Fruit fly (Drosophila melanogaster) whole organism, embryonic: ENCODE results near the gene CG11905.
A peak's percentile ranks its signal among the peaks of the same experiment; 100 is the strongest.

Source experiments
- Antp ChIP-seq: fragments of 200-800 bp; sonication (Bioruptor generic); optimal IDR thresholded peaks from 3 replicates; lab custom pipeline; 2016; ENCODE audit warnings: missing biosample characterization, missing genetic modification characterization
- BEAF-32 ChIP-seq: fragments of 200-800 bp; sonication (Bioruptor generic); optimal IDR thresholded peaks from 3 replicates; lab custom pipeline; 2017; ENCODE audit warnings: missing biosample characterization, missing genetic modification characterization, mild to moderate bottlenecking, moderate library complexity, missing genetic modification reagents
- Bteb2 ChIP-seq: fragments of 200-800 bp; sonication (Bioruptor generic); optimal IDR thresholded peaks from 2 replicates; lab custom pipeline; 2016; ENCODE audit warnings: missing biosample characterization, missing genetic modification characterization
- CG10959 ChIP-seq: fragments of 200-800 bp; sonication (Bioruptor generic); IDR thresholded peaks from 2 replicates; pipeline ENCODE4 v1.3.6; 2022; ENCODE audit warnings: missing biosample characterization, missing genetic modification characterization
- CG10979 ChIP-seq: fragments of 200-800 bp; sonication (Bioruptor generic); optimal IDR thresholded peaks from 2 replicates; lab custom pipeline; 2018; ENCODE audit warnings: missing biosample characterization, mild to moderate bottlenecking, missing genetic modification characterization, moderate library complexity
- CG14441 ChIP-seq: fragments of 200-800 bp; sonication (Bioruptor generic); IDR thresholded peaks from 2 replicates; pipeline ENCODE4 v1.3.6; 2022; ENCODE audit warnings: missing biosample characterization, missing genetic modification characterization
- CG15011 ChIP-seq: fragments of 200-800 bp; sonication (Bioruptor generic); optimal IDR thresholded peaks from 3 replicates; lab custom pipeline; 2018; ENCODE audit warnings: missing biosample characterization, mild to moderate bottlenecking, missing genetic modification characterization
- CG16779 ChIP-seq: fragments of 200-800 bp; sonication (Bioruptor generic); IDR thresholded peaks from 2 replicates; pipeline ENCODE4 v1.3.6; 2022; ENCODE audit warnings: missing biosample characterization, missing genetic modification characterization
- CG17328 ChIP-seq: fragments of 200-800 bp; sonication (Bioruptor generic); IDR thresholded peaks from 2 replicates; pipeline ENCODE4 v1.3.6; 2022; ENCODE audit warnings: missing biosample characterization, missing genetic modification characterization
- CG1832 ChIP-seq: fragments of 200-800 bp; sonication (Bioruptor generic); optimal IDR thresholded peaks from 2 replicates; lab custom pipeline; 2017; ENCODE audit warnings: missing biosample characterization, mild to moderate bottlenecking, missing genetic modification characterization, inconsistent platforms
- CG2129 ChIP-seq: fragments of 200-800 bp; sonication (Bioruptor generic); IDR thresholded peaks from 2 replicates; pipeline ENCODE4 v1.3.6; 2022; ENCODE audit warnings: missing biosample characterization, missing genetic modification characterization; ENCODE audit not compliant: partially characterized antibody
- CG2202 ChIP-seq: fragments of 200-800 bp; sonication (Bioruptor generic); optimal IDR thresholded peaks from 2 replicates; lab custom pipeline; 2018; ENCODE audit warnings: missing biosample characterization, mild to moderate bottlenecking, missing genetic modification characterization
- CG31224 ChIP-seq: fragments of 200-800 bp; sonication (Bioruptor generic); IDR thresholded peaks from 2 replicates; pipeline ENCODE4 v1.3.6; 2022; ENCODE audit warnings: missing biosample characterization, missing genetic modification characterization
- CG3163 ChIP-seq: fragments of 200-800 bp; sonication (Bioruptor generic); optimal IDR thresholded peaks from 3 replicates; lab custom pipeline; 2016; ENCODE audit warnings: missing biosample characterization, missing genetic modification characterization
- CG32532 ChIP-seq: fragments of 200-800 bp; sonication (Bioruptor generic); IDR thresholded peaks from 2 replicates; pipeline ENCODE4 v1.3.6; 2022; ENCODE audit warnings: missing biosample characterization, missing genetic modification characterization
- CG3281 ChIP-seq: fragments of 200-800 bp; sonication (Bioruptor generic); optimal IDR thresholded peaks from 3 replicates; lab custom pipeline; 2017; ENCODE audit warnings: missing biosample characterization, mild to moderate bottlenecking, missing genetic modification characterization
- CG34422 ChIP-seq: fragments of 200-800 bp; sonication (Bioruptor generic); IDR thresholded peaks from 3 replicates; pipeline ENCODE4 v1.3.6; 2022; ENCODE audit warnings: missing biosample characterization, missing genetic modification characterization
- CG4282 ChIP-seq: fragments of 200-800 bp; sonication (Bioruptor generic); optimal IDR thresholded peaks from 2 replicates; lab custom pipeline; 2016; ENCODE audit warnings: missing biosample characterization, missing genetic modification characterization
- CG4424 ChIP-seq: fragments of 200-800 bp; sonication (Bioruptor generic); optimal IDR thresholded peaks from 3 replicates; lab custom pipeline; 2016; ENCODE audit warnings: missing biosample characterization, missing genetic modification characterization
- CG5180 ChIP-seq: fragments of 200-800 bp; sonication (Bioruptor generic); optimal IDR thresholded peaks from 3 replicates; lab custom pipeline; 2017; ENCODE audit warnings: missing biosample characterization, missing genetic modification characterization, mild to moderate bottlenecking, moderate library complexity, missing genetic modification reagents
- CG6791 ChIP-seq: fragments of 200-800 bp; sonication (Bioruptor generic); IDR thresholded peaks from 3 replicates; pipeline ENCODE4 v1.3.6; 2022; ENCODE audit warnings: missing biosample characterization, missing genetic modification characterization; ENCODE audit not compliant: partially characterized antibody
- CG7357 ChIP-seq: fragments of 200-800 bp; sonication (Bioruptor generic); IDR thresholded peaks from 3 replicates; pipeline ENCODE4 v1.3.6; 2022; ENCODE audit warnings: missing biosample characterization, missing genetic modification characterization
- CG7372 ChIP-seq: fragments of 200-800 bp; sonication (Bioruptor generic); IDR thresholded peaks from 2 replicates; pipeline ENCODE4 v1.3.6; 2022; ENCODE audit warnings: missing biosample characterization, missing genetic modification characterization
- CG7928 ChIP-seq: fragments of 200-800 bp; sonication (Bioruptor generic); optimal IDR thresholded peaks from 2 replicates; lab custom pipeline; 2017; ENCODE audit warnings: missing biosample characterization, mild to moderate bottlenecking, missing genetic modification characterization
- CG9727 ChIP-seq: fragments of 200-800 bp; sonication (Bioruptor generic); optimal IDR thresholded peaks from 3 replicates; lab custom pipeline; 2017; ENCODE audit warnings: missing biosample characterization, mild to moderate bottlenecking, missing genetic modification characterization
- D ChIP-seq, 2 experiments: fragments of 200-800 bp in 1 of 2; fragments of >200 bp in 1 of 2; sonication (Bioruptor generic) in 1 of 2; optimal IDR thresholded peaks; 2 replicates in 1 of 2; 3 replicates in 1 of 2; lab custom pipeline; 2017; ENCODE audit warnings: mild to moderate bottlenecking in 1 of 2, missing biosample characterization in 1 of 2, missing genetic modification characterization in 1 of 2, missing genetic modification reagents in 1 of 2
- Dbx ChIP-seq: fragments of 200-800 bp; sonication (Bioruptor generic); IDR thresholded peaks from 3 replicates; pipeline ENCODE4 v1.3.6; 2022; ENCODE audit warnings: missing biosample characterization, missing genetic modification characterization
- Dfd ChIP-seq, 2 experiments: fragments of >200 bp; optimal IDR thresholded peaks; 2 replicates each; lab custom pipeline; 2017; ENCODE audit warnings: missing biosample characterization in 2 of 2, missing genetic modification characterization in 2 of 2
- Dip3 ChIP-seq: fragments of 200-800 bp; sonication (Bioruptor generic); optimal IDR thresholded peaks from 3 replicates; lab custom pipeline; 2016; ENCODE audit warnings: missing biosample characterization, missing genetic modification characterization
- Dp ChIP-seq: fragments of 200-800 bp; sonication (Bioruptor generic); optimal IDR thresholded peaks from 2 replicates; lab custom pipeline; 2018; ENCODE audit warnings: missing biosample characterization, mild to moderate bottlenecking, missing genetic modification characterization, moderate library complexity
- HLH4C ChIP-seq: fragments of 200-800 bp; sonication (Bioruptor generic); IDR thresholded peaks from 3 replicates; pipeline ENCODE4 v1.3.6; 2022; ENCODE audit warnings: missing biosample characterization, missing genetic modification characterization; ENCODE audit not compliant: partially characterized antibody
- Med ChIP-seq: fragments of 200-800 bp; sonication (Bioruptor generic); peaks from one replicate; lab custom pipeline; 2016; ENCODE audit warnings: missing biosample characterization, missing genetic modification characterization, mild to moderate bottlenecking, inconsistent platforms, moderate library complexity
- Myb ChIP-seq: fragments of 200-800 bp; sonication (Bioruptor generic); optimal IDR thresholded peaks from 2 replicates; lab custom pipeline; 2016; ENCODE audit warnings: missing biosample characterization, missing genetic modification characterization
- chinmo ChIP-seq: fragments of 200-800 bp; sonication (Bioruptor generic); IDR thresholded peaks from 4 replicates; pipeline ENCODE4 v1.3.6; 2022; ENCODE audit warnings: missing biosample characterization, missing genetic modification characterization; ENCODE audit not compliant: partially characterized antibody
- dm ChIP-seq: fragments of 200-800 bp; sonication (Bioruptor generic); optimal IDR thresholded peaks from 3 replicates; lab custom pipeline; 2016; ENCODE audit warnings: missing biosample characterization, missing genetic modification characterization
- fu2 ChIP-seq: fragments of 200-800 bp; sonication (Bioruptor generic); optimal IDR thresholded peaks from 2 replicates; lab custom pipeline; 2016; ENCODE audit warnings: missing biosample characterization, missing genetic modification characterization
- gcm ChIP-seq: fragments of 200-800 bp; sonication (Bioruptor generic); optimal IDR thresholded peaks from 2 replicates; lab custom pipeline; 2019; ENCODE audit warnings: missing biosample characterization, mild to moderate bottlenecking, missing genetic modification characterization, moderate library complexity
- gsb-n ChIP-seq: fragments of 200-800 bp; sonication (Bioruptor generic); optimal IDR thresholded peaks from 3 replicates; lab custom pipeline; 2018; ENCODE audit warnings: missing biosample characterization, mild to moderate bottlenecking, missing genetic modification characterization
- insv ChIP-seq, 2 experiments: fragments of 200-800 bp; sonication (Bioruptor generic); optimal IDR thresholded peaks; 3 replicates each; lab custom pipeline; 2016 to 2018; ENCODE audit warnings: missing biosample characterization in 2 of 2, missing genetic modification characterization in 2 of 2
- mam ChIP-seq: fragments of 200-800 bp; sonication (Bioruptor generic); optimal IDR thresholded peaks from 3 replicates; lab custom pipeline; 2016; ENCODE audit warnings: missing biosample characterization, missing genetic modification characterization
- nerfin-1 ChIP-seq: fragments of 200-800 bp; sonication (Bioruptor generic); optimal IDR thresholded peaks from 3 replicates; lab custom pipeline; 2019; ENCODE audit warnings: missing biosample characterization, mild to moderate bottlenecking, missing genetic modification characterization, moderate library complexity
- org-1 ChIP-seq: fragments of 200-800 bp; sonication (Bioruptor generic); optimal IDR thresholded peaks from 2 replicates; lab custom pipeline; 2017; ENCODE audit warnings: missing biosample characterization, missing genetic modification characterization
- pum ChIP-seq: fragments of 200-800 bp; sonication (Bioruptor generic); optimal IDR thresholded peaks from 2 replicates; lab custom pipeline; 2016; ENCODE audit warnings: missing biosample characterization, missing genetic modification characterization
- repo ChIP-seq: fragments of 200-800 bp; sonication (Bioruptor generic); optimal IDR thresholded peaks from 2 replicates; lab custom pipeline; 2016; ENCODE audit warnings: missing biosample characterization, missing genetic modification characterization
- stc ChIP-seq: fragments of 200-800 bp; sonication (Bioruptor generic); IDR thresholded peaks from 2 replicates; pipeline ENCODE4 v1.3.6; 2022; ENCODE audit warnings: missing biosample characterization, missing genetic modification characterization
- tgo ChIP-seq: fragments of 200-800 bp; sonication (Bioruptor generic); IDR thresholded peaks from 3 replicates; pipeline ENCODE4 v1.3.6; 2022; ENCODE audit warnings: missing biosample characterization, missing genetic modification characterization
- ttk ChIP-seq: fragments of 200-800 bp; sonication (Bioruptor generic); IDR thresholded peaks from 2 replicates; pipeline ENCODE4 v2.1.2; 2022; ENCODE audit warnings: missing biosample characterization, missing genetic modification characterization
- vvl ChIP-seq: fragments of 200-800 bp; sonication (Bioruptor generic); IDR thresholded peaks from 2 replicates; pipeline ENCODE4 v1.3.6; 2022; ENCODE audit warnings: missing biosample characterization, missing genetic modification characterization
- zen ChIP-seq: fragments of 200-800 bp; sonication (Bioruptor generic); optimal IDR thresholded peaks from 3 replicates; lab custom pipeline; 2018; ENCODE audit warnings: missing biosample characterization, mild to moderate bottlenecking, missing genetic modification characterization, moderate library complexity

CG11905 gene

dm6 chr3L:16955219-16956002 lies 20.1 kb upstream of the CG11905 start (continued):
- TF ChIP-seq CG4424 (GFP tag; lab: Kevin White, UChicago) = no peak
- no peak for TF ChIP-seq zen
- no peak for TF ChIP-seq CG10959 (GFP tag; lab: Robert Waterston, UW)
- no peak for TF ChIP-seq gsb-n (tag; lab: Kevin White, UChicago)
- TF ChIP-seq org-1 = no peak
- TF ChIP-seq mam (GFP tag; lab: Kevin White, UChicago) = peak; percentile 33
- peak; percentile 42; the same call in 1 of the 2 replicates for TF ChIP-seq CG32532
- no peak for TF ChIP-seq CG34422 (GFP tag; lab: Robert Waterston, UW)
- no peak for TF ChIP-seq gcm
- peak; percentile 53 for TF ChIP-seq vvl (GFP tag; lab: Robert Waterston, UW)
- no peak for TF ChIP-seq CG17328 (GFP tag; lab: Robert Waterston, UW)
- peak; percentile 62 for TF ChIP-seq CG2129 (GFP tag; lab: Robert Waterston, UW)
- TF ChIP-seq fu2 (GFP tag; lab: Kevin White, UChicago) = no peak
- no peak for TF ChIP-seq CG7928 (GFP tag; lab: Kevin White, UChicago)
- peak; percentile 9 for TF ChIP-seq nerfin-1 (tag; lab: Kevin White, UChicago)
- no peak for TF ChIP-seq tgo (GFP tag; lab: Robert Waterston, UW)
- TF ChIP-seq CG1832 (GFP tag; lab: Kevin White, UChicago) = no peak
- TF ChIP-seq CG6791 (GFP tag; lab: Robert Waterston, UW) = peak; percentile 91
- peak; percentile 90 for TF ChIP-seq BEAF-32
- no peak for TF ChIP-seq Antp (GFP tag; lab: Kevin White, UChicago)
- TF ChIP-seq Myb (GFP tag; lab: Kevin White, UChicago) = peak; percentile 84
- no peak for TF ChIP-seq Dfd (GFP tag; optimal IDR thresholded peaks at IDR 0.05; lab: Kevin White, UChicago)
- TF ChIP-seq CG14441 = no peak
- TF ChIP-seq CG2202 = no peak
- TF ChIP-seq Dp = peak; percentile 96
- TF ChIP-seq CG4282 (GFP tag; lab: Kevin White, UChicago) = no peak
- peak; percentile 39 for TF ChIP-seq CG3163 (GFP tag; lab: Kevin White, UChicago)
- TF ChIP-seq dm (GFP tag; lab: Kevin White, UChicago) = peak; percentile 26
- TF ChIP-seq insv (GFP tag; optimal IDR thresholded peaks at IDR 0.05; lab: Kevin White, UChicago) = peak in 1 of 2 experiments; percentile 6
- TF ChIP-seq Bteb2 = no peak
- TF ChIP-seq Dip3 (GFP tag; lab: Kevin White, UChicago) = peak; percentile 2
- TF ChIP-seq ttk (GFP tag; lab: Robert Waterston, UW) = no peak
- TF ChIP-seq CG3281 (GFP tag; lab: Kevin White, UChicago) = no peak
- no peak for TF ChIP-seq CG7372 (GFP tag; lab: Robert Waterston, UW)
- no peak for TF ChIP-seq CG16779 (GFP tag; lab: Robert Waterston, UW)
- peak; percentile 85; the same call in 3 of the 4 replicates for TF ChIP-seq chinmo
- TF ChIP-seq pum (GFP tag; lab: Kevin White, UChicago) = no peak
- no peak for TF ChIP-seq CG7357 (GFP tag; lab: Robert Waterston, UW)
- TF ChIP-seq stc = no peak
- TF ChIP-seq Dbx (GFP tag; lab: Robert Waterston, UW) = peak; percentile 64; the same call in 2 of the 3 replicates
- TF ChIP-seq D (optimal IDR thresholded peaks at IDR 0.05; lab: Kevin White, UChicago) = no peak
- TF ChIP-seq D (GFP tag; optimal IDR thresholded peaks at IDR 0.05; lab: Kevin White, UChicago) = no peak
- TF ChIP-seq CG5180 (GFP tag; lab: Kevin White, UChicago) = no peak
- no peak for TF ChIP-seq CG10979 (tag; lab: Kevin White, UChicago)
- TF ChIP-seq CG31224 (GFP tag; lab: Robert Waterston, UW) = no peak
- TF ChIP-seq repo (GFP tag; lab: Kevin White, UChicago) = no peak
- TF ChIP-seq HLH4C (GFP tag; lab: Robert Waterston, UW) = peak; percentile 79
- no peak for TF ChIP-seq CG15011 (GFP tag; lab: Kevin White, UChicago)
- no peak for TF ChIP-seq CG9727 (GFP tag; lab: Kevin White, UChicago)
- peak; percentile 93 for TF ChIP-seq Med (GFP tag; lab: Kevin White, UChicago)
